Worm (Caenorhabditis elegans) whole organism, mixed stage, embryonic: ENCODE measurements around the gene T21D12.14.
A peak's percentile ranks its signal among the peaks of the same experiment; 100 is the strongest.

ENCODE experiments used
- M03D4.4 ChIP-seq: sonication (generic microtip); optimal IDR thresholded peaks from 2 replicates; lab custom pipeline; 2017; ENCODE audit warnings: mild to moderate bottlenecking, missing genetic modification characterization, missing compliant biosample characterization
- bed-3 ChIP-seq: fragments of 200-800 bp; sonication (Bioruptor generic); optimal IDR thresholded peaks from 3 replicates; lab custom pipeline; 2018; ENCODE audit warnings: mild to moderate bottlenecking, missing genetic modification characterization, moderate library complexity, missing compliant biosample characterization
- blmp-1 ChIP-seq: fragments of 150-350 bp; optimal IDR thresholded peaks from 2 replicates; lab custom pipeline; 2014; ENCODE audit warnings: missing biosample characterization, missing genetic modification characterization
- ceh-39 ChIP-seq: fragments of 150-350 bp; optimal IDR thresholded peaks from 2 replicates; lab custom pipeline; 2014; ENCODE audit warnings: missing biosample characterization, missing genetic modification characterization
- ceh-43 ChIP-seq: fragments of 200-800 bp; sonication (Bioruptor generic); optimal IDR thresholded peaks from 2 replicates; lab custom pipeline; 2018; ENCODE audit warnings: mild to moderate bottlenecking, missing genetic modification characterization, moderate library complexity, missing compliant biosample characterization
- ces-1 ChIP-seq: fragments of 150-350 bp; optimal IDR thresholded peaks from 2 replicates; lab custom pipeline; 2014; ENCODE audit warnings: missing biosample characterization, missing genetic modification reagents, missing genetic modification characterization
- drap-1 ChIP-seq: fragments of 200-800 bp; sonication (Bioruptor generic); optimal IDR thresholded peaks from 3 replicates; lab custom pipeline; 2018; ENCODE audit warnings: mild to moderate bottlenecking, missing genetic modification characterization, missing compliant biosample characterization
- elt-1 ChIP-seq: sonication (generic microtip); optimal IDR thresholded peaks from 2 replicates; lab custom pipeline; 2017; ENCODE audit warnings: missing genetic modification characterization, mild to moderate bottlenecking, missing compliant biosample characterization, antibody characterized with exemption, moderate library complexity, borderline replicate concordance; ENCODE audit not compliant: insufficient read depth
- flh-1 ChIP-seq: fragments of 200-800 bp; sonication (Bioruptor generic); optimal IDR thresholded peaks from 2 replicates; lab custom pipeline; 2018; ENCODE audit warnings: mild to moderate bottlenecking, missing genetic modification characterization, moderate library complexity, missing compliant biosample characterization
- ham-2 ChIP-seq: fragments of 200-800 bp; sonication (Bioruptor generic); optimal IDR thresholded peaks from 2 replicates; lab custom pipeline; 2018; ENCODE audit warnings: mild to moderate bottlenecking, missing genetic modification characterization, missing compliant biosample characterization
- hlh-1 ChIP-seq: fragments of 150-350 bp; optimal IDR thresholded peaks from 2 replicates; lab custom pipeline; 2014; ENCODE audit warnings: missing biosample characterization, missing genetic modification reagents, missing genetic modification characterization
- lsy-2 ChIP-seq: fragments of 150-350 bp; optimal IDR thresholded peaks from 2 replicates; lab custom pipeline; 2014; ENCODE audit warnings: missing biosample characterization, missing genetic modification characterization
- mab-5 ChIP-seq: fragments of 150-350 bp; optimal IDR thresholded peaks from 2 replicates; lab custom pipeline; 2014; ENCODE audit warnings: missing biosample characterization, missing genetic modification characterization
- nhr-12 ChIP-seq: fragments of 150-350 bp; optimal IDR thresholded peaks from 2 replicates; lab custom pipeline; 2014; ENCODE audit warnings: missing biosample characterization, missing genetic modification characterization
- nhr-2 ChIP-seq: fragments of 150-350 bp; optimal IDR thresholded peaks from 2 replicates; lab custom pipeline; 2014; ENCODE audit warnings: missing biosample characterization, missing genetic modification characterization
- nhr-237 ChIP-seq: fragments of 150-350 bp; optimal IDR thresholded peaks from 2 replicates; lab custom pipeline; 2014; ENCODE audit warnings: missing biosample characterization, missing genetic modification characterization
- nhr-76 ChIP-seq: sonication (generic microtip); optimal IDR thresholded peaks from 2 replicates; lab custom pipeline; 2017; ENCODE audit warnings: missing biosample characterization, missing genetic modification characterization
- pha-4 ChIP-seq: fragments of 150-350 bp; optimal IDR thresholded peaks from 2 replicates; lab custom pipeline; 2018; ENCODE audit warnings: missing biosample characterization, missing genetic modification reagents, missing genetic modification characterization
- sem-2 ChIP-seq: fragments of 200-800 bp; sonication (Bioruptor generic); optimal IDR thresholded peaks from 2 replicates; lab custom pipeline; 2018; ENCODE audit warnings: mild to moderate bottlenecking, missing genetic modification characterization, missing compliant biosample characterization
- snpc-4 ChIP-seq: fragments of 150-350 bp; optimal IDR thresholded peaks from 2 replicates; lab custom pipeline; 2014; ENCODE audit warnings: missing biosample characterization, missing genetic modification characterization
- sptf-1 ChIP-seq: sonication (generic microtip); optimal IDR thresholded peaks from 2 replicates; lab custom pipeline; 2017; ENCODE audit warnings: mild to moderate bottlenecking, missing genetic modification characterization, moderate library complexity, missing compliant biosample characterization
- tbx-8 ChIP-seq: fragments of 200-800 bp; sonication (Bioruptor generic); optimal IDR thresholded peaks from 2 replicates; lab custom pipeline; 2018; ENCODE audit warnings: mild to moderate bottlenecking, missing genetic modification characterization, moderate library complexity, missing compliant biosample characterization
- unc-120 ChIP-seq: sonication (generic microtip); optimal IDR thresholded peaks from 2 replicates; lab custom pipeline; 2017; ENCODE audit warnings: missing genetic modification characterization, missing compliant biosample characterization; ENCODE audit not compliant: poor library complexity, severe bottlenecking
- unc-39 ChIP-seq: fragments of 150-350 bp; optimal IDR thresholded peaks from 2 replicates; lab custom pipeline; 2014; ENCODE audit warnings: missing biosample characterization, missing genetic modification characterization
- unc-62 ChIP-seq: fragments of 150-350 bp; optimal IDR thresholded peaks from 2 replicates; lab custom pipeline; 2014; ENCODE audit warnings: missing biosample characterization, missing genetic modification reagents, missing genetic modification characterization
- zip-8 ChIP-seq: fragments of 150-350 bp; optimal IDR thresholded peaks from 2 replicates; lab custom pipeline; 2014; ENCODE audit warnings: missing biosample characterization, missing genetic modification characterization

T21D12.14 gene

DNA sequence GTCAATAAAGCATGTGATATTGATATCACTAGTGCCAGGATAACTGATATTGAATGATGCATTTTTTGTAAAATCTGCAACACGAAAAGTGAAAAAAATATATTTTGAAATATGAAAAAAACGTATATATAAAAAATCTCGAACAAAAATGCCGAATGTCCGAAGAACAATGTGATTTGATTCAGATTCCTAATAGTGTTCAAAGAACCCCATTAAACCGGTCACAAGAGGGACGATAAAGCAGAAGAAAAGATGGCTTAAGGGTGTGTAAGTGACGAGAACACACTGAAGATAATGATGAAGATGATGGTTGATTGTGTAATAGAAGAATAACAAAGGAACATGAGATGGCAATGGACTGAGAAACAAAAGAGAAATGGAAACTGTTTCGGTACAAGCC lies at the start of gene T21D12.14:
T21D12.14 (minus strand) TSS at position 101 of the 400 bp plus-strand sequence.
- no peak for TF ChIP-seq ceh-39 (tag; lab: Kevin White, UChicago)
- no peak for TF ChIP-seq tbx-8 (GFP tag; lab: Kevin White, UChicago)
- TF ChIP-seq nhr-237 (tag; lab: Kevin White, UChicago) = no peak
- TF ChIP-seq mab-5 (tag; lab: Kevin White, UChicago) = no peak
- TF ChIP-seq lsy-2 (tag; lab: Kevin White, UChicago) = no peak
- TF ChIP-seq unc-62 (GFP tag; lab: Kevin White, UChicago) = no peak
- TF ChIP-seq bed-3 (GFP tag; lab: Kevin White, UChicago) = no peak
- TF ChIP-seq ces-1 (GFP tag; lab: Kevin White, UChicago) = no peak
- TF ChIP-seq sptf-1 = no peak
- no peak for TF ChIP-seq unc-120 (tag; lab: Kevin White, UChicago)
- no peak for TF ChIP-seq M03D4.4 (tag; lab: Kevin White, UChicago)
- no peak for TF ChIP-seq ceh-43 (GFP tag; lab: Kevin White, UChicago)
- TF ChIP-seq zip-8 (tag; lab: Kevin White, UChicago) = no peak

ce11 chrIV:337128-337646 lies 49.3 kb upstream of the T21D12.14 start, which contains the start of gene pxmp-4:
pxmp-4 (minus strand) TSS chrIV:337178.
- no peak for TF ChIP-seq sptf-1
- no peak for TF ChIP-seq blmp-1 (tag; lab: Kevin White, UChicago)
- TF ChIP-seq elt-1 (tag; lab: Kevin White, UChicago) = no peak
- TF ChIP-seq pha-4 = no peak
- TF ChIP-seq M03D4.4 (tag; lab: Kevin White, UChicago) = no peak
- no peak for TF ChIP-seq ham-2 (GFP tag; lab: Kevin White, UChicago)
- no peak for TF ChIP-seq snpc-4 (tag; lab: Kevin White, UChicago)
- no peak for TF ChIP-seq ceh-39 (tag; lab: Kevin White, UChicago)
- no peak for TF ChIP-seq nhr-237 (tag; lab: Kevin White, UChicago)
- TF ChIP-seq zip-8 (tag; lab: Kevin White, UChicago) = no peak
- TF ChIP-seq ceh-43 (GFP tag; lab: Kevin White, UChicago) = no peak
- no peak for TF ChIP-seq unc-39
- no peak for TF ChIP-seq nhr-12 (tag; lab: Kevin White, UChicago)
- TF ChIP-seq hlh-1 (tag; lab: Kevin White, UChicago) = no peak

DNA sequence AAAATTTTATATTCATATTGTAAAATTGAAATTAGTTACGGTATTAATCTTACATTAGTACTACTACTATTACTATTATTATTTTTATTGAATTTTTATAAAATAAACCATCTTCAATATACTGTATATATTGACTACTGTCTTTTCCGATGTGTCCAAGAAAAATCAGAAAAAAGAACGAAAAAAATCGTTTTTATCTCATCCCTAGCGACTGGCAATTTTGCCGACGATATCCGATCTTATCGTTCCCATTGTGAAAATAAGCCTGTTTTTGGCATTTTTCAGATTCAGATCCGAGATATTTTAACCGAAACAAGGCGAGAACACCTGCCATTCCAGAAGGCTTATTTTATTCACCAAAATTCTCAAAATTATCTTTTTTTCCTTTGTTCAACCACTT lies 42.6 kb upstream of the T21D12.14 start, which contains the start of gene F18F11.4:
F18F11.4 (plus strand) TSS at position 301 of the 400 bp plus-strand sequence.
- TF ChIP-seq snpc-4 (tag; lab: Kevin White, UChicago) = no peak
- TF ChIP-seq elt-1 (tag; lab: Kevin White, UChicago) = peak; percentile 50
- TF ChIP-seq, all 35 proteins: peak for 1

ce11 chrIV:326564-327070 lies 38.7 kb upstream of the T21D12.14 start, which contains the start of gene col-101:
col-101 (minus strand) TSS chrIV:327020.
- no peak for TF ChIP-seq nhr-2 (tag; lab: Kevin White, UChicago)
- TF ChIP-seq pha-4 = no peak
- TF ChIP-seq bed-3 (GFP tag; lab: Kevin White, UChicago) = no peak
- TF ChIP-seq nhr-12 (tag; lab: Kevin White, UChicago) = no peak
- no peak for TF ChIP-seq elt-1 (tag; lab: Kevin White, UChicago)
- TF ChIP-seq blmp-1 (tag; lab: Kevin White, UChicago) = no peak
- no peak for TF ChIP-seq nhr-76 (tag; lab: Kevin White, UChicago)
- TF ChIP-seq mab-5 (tag; lab: Kevin White, UChicago) = no peak
- no peak for TF ChIP-seq sem-2 (GFP tag; lab: Kevin White, UChicago)
- no peak for TF ChIP-seq unc-62 (GFP tag; lab: Kevin White, UChicago)
- no peak for TF ChIP-seq drap-1
- no peak for TF ChIP-seq lsy-2 (tag; lab: Kevin White, UChicago)
- no peak for TF ChIP-seq flh-1

DNA sequence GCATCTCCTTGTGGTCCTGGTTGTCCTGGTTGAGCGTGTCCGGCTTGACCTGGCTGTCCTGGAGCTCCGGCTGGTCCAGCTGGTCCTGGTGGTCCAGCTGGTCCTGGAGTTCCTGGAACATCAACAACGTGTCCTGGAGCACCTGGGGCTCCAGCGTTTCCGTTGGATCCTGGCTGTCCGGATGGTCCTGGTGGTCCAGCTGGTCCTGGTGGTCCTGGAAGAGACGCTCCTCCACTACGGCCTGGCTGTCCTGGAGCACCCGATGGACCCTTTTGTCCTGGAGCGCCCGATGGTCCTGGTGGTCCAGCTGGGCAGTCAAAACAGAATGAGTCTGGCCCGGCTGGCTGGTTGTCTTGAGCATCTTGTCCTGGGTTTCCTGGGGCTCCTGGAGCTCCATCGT lies 37.7 kb upstream of the T21D12.14 start:
- TF ChIP-seq hlh-1 (tag; lab: Kevin White, UChicago) (no peak), ham-2 (GFP tag; lab: Kevin White, UChicago) (no peak), ces-1 (GFP tag; lab: Kevin White, UChicago) (no peak), blmp-1 (tag; lab: Kevin White, UChicago) (no peak), ceh-43 (GFP tag; lab: Kevin White, UChicago) (no peak), tbx-8 (GFP tag; lab: Kevin White, UChicago) (no peak), flh-1 (no peak), unc-120 (tag; lab: Kevin White, UChicago) (no peak)
